Worm (Caenorhabditis elegans) whole organism, L2 larva: ENCODE results near the gene cra-1.

Experiments used
- C34F6.9 ChIP-seq: fragments of 150-350 bp; optimal IDR thresholded peaks from 2 replicates; lab custom pipeline; 2014; ENCODE audit warnings: missing biosample characterization, missing genetic modification characterization
- F13H6.1 ChIP-seq: sonication (generic microtip); optimal IDR thresholded peaks from 2 replicates; lab custom pipeline; 2016; ENCODE audit warnings: missing genetic modification characterization, missing compliant biosample characterization
- R02D3.7 ChIP-seq: fragments of 150-350 bp; optimal IDR thresholded peaks from 2 replicates; lab custom pipeline; 2014; ENCODE audit warnings: missing biosample characterization, missing genetic modification characterization
- ZK546.5 ChIP-seq: sonication (generic microtip); optimal IDR thresholded peaks from 2 replicates; lab custom pipeline; 2017; ENCODE audit warnings: missing biosample characterization, missing genetic modification characterization
- aly-2 ChIP-seq: fragments of 150-350 bp; optimal IDR thresholded peaks from 2 replicates; lab custom pipeline; 2014; ENCODE audit warnings: missing biosample characterization, missing genetic modification characterization
- ama-1 ChIP-seq: fragments of 150-350 bp; optimal IDR thresholded peaks from 2 replicates; lab custom pipeline; 2018; ENCODE audit warnings: inconsistent platforms
- blmp-1 ChIP-seq: sonication (generic microtip); optimal IDR thresholded peaks from 2 replicates; lab custom pipeline; 2017; ENCODE audit warnings: missing genetic modification characterization, mild to moderate bottlenecking, missing compliant biosample characterization, antibody characterized with exemption, moderate library complexity; ENCODE audit not compliant: insufficient read depth
- ceh-16 ChIP-seq: fragments of 150-350 bp; optimal IDR thresholded peaks from 2 replicates; lab custom pipeline; 2014; ENCODE audit warnings: missing biosample characterization, missing genetic modification characterization
- ceh-82 ChIP-seq: fragments of 150-350 bp; optimal IDR thresholded peaks from 2 replicates; lab custom pipeline; 2014; ENCODE audit warnings: missing biosample characterization, missing genetic modification characterization
- crh-2 ChIP-seq: sonication (generic microtip); optimal IDR thresholded peaks from 2 replicates; lab custom pipeline; 2017; ENCODE audit warnings: missing biosample characterization, missing genetic modification characterization
- dmd-4 ChIP-seq: sonication (generic microtip); optimal IDR thresholded peaks from 2 replicates; lab custom pipeline; 2017; ENCODE audit warnings: missing biosample characterization, missing genetic modification characterization
- elt-3 ChIP-seq: sonication (generic microtip); optimal IDR thresholded peaks from 2 replicates; lab custom pipeline; 2017; ENCODE audit warnings: missing biosample characterization, missing genetic modification characterization
- fos-1 ChIP-seq: fragments of 150-350 bp; optimal IDR thresholded peaks from 2 replicates; lab custom pipeline; 2014; ENCODE audit warnings: missing biosample characterization, missing genetic modification characterization
- gmeb-1 ChIP-seq: fragments of 150-350 bp; optimal IDR thresholded peaks from 2 replicates; lab custom pipeline; 2014; ENCODE audit warnings: missing biosample characterization, missing genetic modification characterization
- lin-11 ChIP-seq: fragments of 150-350 bp; sonication (generic microtip); optimal IDR thresholded peaks from 2 replicates; lab custom pipeline; 2014; ENCODE audit warnings: missing biosample characterization, missing genetic modification characterization, inconsistent platforms, mixed read lengths
- lin-13 ChIP-seq: fragments of 150-350 bp; optimal IDR thresholded peaks from 2 replicates; lab custom pipeline; 2014; ENCODE audit warnings: missing biosample characterization, missing genetic modification reagents, missing genetic modification characterization
- lin-39 ChIP-seq: fragments of 150-350 bp; optimal IDR thresholded peaks from 2 replicates; lab custom pipeline; 2014; ENCODE audit warnings: missing biosample characterization, missing genetic modification reagents, missing genetic modification characterization
- lsy-2 ChIP-seq, 2 experiments: fragments of 150-350 bp in 1 of 2; sonication (generic microtip) in 1 of 2; optimal IDR thresholded peaks; 2 replicates each; lab custom pipeline; 2014 to 2017; ENCODE audit warnings: missing biosample characterization in 2 of 2, missing genetic modification characterization in 2 of 2
- mdl-1 ChIP-seq, 2 experiments: fragments of 150-350 bp in 1 of 2; sonication (generic microtip) in 1 of 2; optimal IDR thresholded peaks; 2 replicates each; lab custom pipeline; 2017; ENCODE audit warnings: missing biosample characterization in 2 of 2, missing genetic modification characterization in 2 of 2
- nhr-11 ChIP-seq: fragments of 150-350 bp; optimal IDR thresholded peaks from 2 replicates; lab custom pipeline; 2014; ENCODE audit warnings: missing biosample characterization, missing genetic modification characterization
- nhr-12 ChIP-seq: fragments of 150-350 bp; optimal IDR thresholded peaks from 2 replicates; lab custom pipeline; 2014; ENCODE audit warnings: missing biosample characterization, missing genetic modification characterization
- nhr-129 ChIP-seq: fragments of 150-350 bp; optimal IDR thresholded peaks from 2 replicates; lab custom pipeline; 2014; ENCODE audit warnings: missing biosample characterization, missing genetic modification characterization
- nhr-21 ChIP-seq: fragments of 150-350 bp; optimal IDR thresholded peaks from 2 replicates; lab custom pipeline; 2014; ENCODE audit warnings: missing biosample characterization, missing genetic modification characterization
- nhr-237 ChIP-seq: fragments of 150-350 bp; optimal IDR thresholded peaks from 2 replicates; lab custom pipeline; 2014; ENCODE audit warnings: missing biosample characterization, missing genetic modification characterization
- nhr-25 ChIP-seq: fragments of 150-350 bp; sonication (generic microtip); optimal IDR thresholded peaks from 3 replicates; lab custom pipeline; 2014; ENCODE audit warnings: missing biosample characterization, missing genetic modification characterization
- nhr-6 ChIP-seq: fragments of 150-350 bp; optimal IDR thresholded peaks from 2 replicates; lab custom pipeline; 2014; ENCODE audit warnings: missing biosample characterization, missing genetic modification characterization
- nhr-77 ChIP-seq: fragments of 150-350 bp; optimal IDR thresholded peaks from 2 replicates; lab custom pipeline; 2014; ENCODE audit warnings: missing biosample characterization, missing genetic modification characterization
- peb-1 ChIP-seq: fragments of 150-350 bp; optimal IDR thresholded peaks from 2 replicates; lab custom pipeline; 2014; ENCODE audit warnings: missing biosample characterization, missing genetic modification characterization
- sem-4 ChIP-seq: fragments of 150-350 bp; optimal IDR thresholded peaks from 2 replicates; lab custom pipeline; 2014; ENCODE audit warnings: missing biosample characterization, missing genetic modification reagents, missing genetic modification characterization
- skn-1 ChIP-seq: sonication (generic microtip); optimal IDR thresholded peaks from 2 replicates; lab custom pipeline; 2017; ENCODE audit warnings: missing biosample characterization, missing genetic modification characterization
- sma-3 ChIP-seq: sonication (generic microtip); optimal IDR thresholded peaks from 2 replicates; lab custom pipeline; 2016; ENCODE audit warnings: missing genetic modification reagents, missing genetic modification characterization, missing compliant biosample characterization
- sma-9 ChIP-seq, 2 experiments: fragments of 150-350 bp in 1 of 2; sonication (generic microtip) in 1 of 2; optimal IDR thresholded peaks; 2 replicates each; lab custom pipeline; 2014 to 2016; ENCODE audit warnings: missing genetic modification characterization in 2 of 2, mild to moderate bottlenecking in 1 of 2, missing biosample characterization in 1 of 2, missing compliant biosample characterization in 1 of 2, missing genetic modification reagents in 1 of 2, moderate library complexity in 1 of 2
- snpc-4 ChIP-seq: fragments of 150-350 bp; optimal IDR thresholded peaks from 2 replicates; lab custom pipeline; 2014; ENCODE audit warnings: missing biosample characterization, missing genetic modification characterization
- unc-39 ChIP-seq: fragments of 150-350 bp; optimal IDR thresholded peaks from 2 replicates; lab custom pipeline; 2014; ENCODE audit warnings: missing biosample characterization, missing genetic modification characterization
- unc-55 ChIP-seq: fragments of 150-350 bp; sonication (generic microtip); optimal IDR thresholded peaks from 3 replicates; lab custom pipeline; 2014; ENCODE audit warnings: missing biosample characterization, missing genetic modification reagents, missing genetic modification characterization
- unc-62 ChIP-seq: fragments of 150-350 bp; optimal IDR thresholded peaks from 2 replicates; lab custom pipeline; 2014; ENCODE audit warnings: missing biosample characterization, missing genetic modification reagents, missing genetic modification characterization
- zag-1 ChIP-seq: fragments of 150-350 bp; optimal IDR thresholded peaks from 2 replicates; lab custom pipeline; 2014; ENCODE audit warnings: missing biosample characterization, missing genetic modification characterization
- ztf-11 ChIP-seq: sonication (generic microtip); optimal IDR thresholded peaks from 2 replicates; lab custom pipeline; 2017; ENCODE audit warnings: missing biosample characterization, missing genetic modification characterization
- ztf-4 ChIP-seq: fragments of 150-350 bp; optimal IDR thresholded peaks from 2 replicates; lab custom pipeline; 2014; ENCODE audit warnings: missing biosample characterization, missing genetic modification characterization

cra-1 gene

DNA sequence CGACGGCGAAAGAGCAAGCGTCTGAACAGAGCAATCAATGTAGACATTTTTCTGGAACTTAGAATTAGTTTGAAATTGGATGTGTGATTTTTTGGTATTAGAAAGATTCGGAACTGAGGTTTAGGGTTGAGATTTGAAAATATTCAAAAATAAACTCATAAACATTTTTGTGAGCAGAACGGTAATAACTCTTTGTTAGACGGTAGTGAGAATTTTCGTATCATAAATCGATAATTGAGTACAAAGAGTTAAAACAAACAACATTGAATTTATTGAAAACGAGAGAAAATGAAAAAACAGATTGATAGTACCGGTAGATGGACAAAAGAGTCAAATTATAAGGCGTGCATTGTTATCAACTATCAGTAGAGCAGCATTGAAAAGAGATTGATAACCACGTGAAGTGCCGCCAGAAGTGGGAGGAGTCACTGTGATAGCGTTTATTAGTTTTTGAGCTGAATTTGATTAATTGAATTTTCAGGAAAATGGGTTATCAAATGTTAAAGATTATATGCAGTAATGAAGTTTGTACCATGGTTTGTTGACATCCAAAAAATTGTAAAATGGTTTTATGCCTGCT is 49.8 kb downstream of the cra-1 start, which contains the start of gene F28F5.6:
F28F5.6 (minus strand) TSS at position 51 of the 580 bp plus-strand sequence.
- TF ChIP-seq unc-62 (GFP tag; lab: Kevin White, UChicago) (no peak), ceh-16 (tag; lab: Kevin White, UChicago) (no peak), ztf-4 (no peak), nhr-12 (tag; lab: Kevin White, UChicago) (no peak), gmeb-1 (tag; lab: Kevin White, UChicago) (peak; percentile 10), sma-9 (GFP tag; optimal IDR thresholded peaks at IDR 0.05; lab: Kevin White, UChicago) (peak; percentile 59), sma-9 (tag; optimal IDR thresholded peaks at IDR 0.05; lab: Kevin White, UChicago) (no peak), sem-4 (no peak), skn-1 (tag; lab: Kevin White, UChicago) (no peak), aly-2 (no peak), F13H6.1 (tag; lab: Kevin White, UChicago) (peak; percentile 21), C34F6.9 (tag; lab: Kevin White, UChicago) (no peak), ceh-82 (tag; lab: Kevin White, UChicago) (no peak), zag-1 (tag; lab: Kevin White, UChicago) (no peak), lin-13 (GFP tag; lab: Kevin White, UChicago) (no peak), fos-1 (tag; lab: Kevin White, UChicago) (peak; percentile 84)

DNA sequence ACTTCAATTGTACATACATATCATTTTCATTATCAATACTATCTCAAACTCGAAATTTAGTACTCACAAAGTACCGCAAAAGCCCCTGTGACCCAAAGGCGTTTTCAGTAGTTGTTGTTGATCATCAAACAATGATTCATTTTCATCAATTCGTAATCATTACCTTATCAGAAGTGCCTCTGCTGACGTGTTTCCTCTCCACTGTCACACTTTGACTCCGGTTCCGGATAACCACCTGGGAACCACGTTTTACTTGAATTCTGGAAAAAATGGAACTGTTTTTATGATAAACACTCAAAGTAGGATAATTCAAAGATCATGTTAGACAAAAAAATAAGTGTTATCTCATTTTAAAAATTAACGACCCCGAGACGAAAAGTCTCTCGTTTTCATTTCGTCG is 51.2 kb downstream of the cra-1 start:
- no peak for TF ChIP-seq dmd-4 (tag; lab: Kevin White, UChicago)
- TF ChIP-seq nhr-11: no peak
- TF ChIP-seq sem-4: no peak
- no peak for TF ChIP-seq lin-39 (tag; lab: Kevin White, UChicago)
- no peak for TF ChIP-seq nhr-77 (tag; lab: Kevin White, UChicago)
- TF ChIP-seq nhr-6: no peak
- no peak for TF ChIP-seq ztf-11 (tag; lab: Kevin White, UChicago)
- TF ChIP-seq blmp-1 (tag; lab: Kevin White, UChicago): no peak
- TF ChIP-seq ZK546.5: no peak
- no peak for TF ChIP-seq nhr-21
- TF ChIP-seq unc-62 (GFP tag; lab: Kevin White, UChicago): no peak
- TF ChIP-seq sma-9 (GFP tag; optimal IDR thresholded peaks at IDR 0.05; lab: Kevin White, UChicago): no peak
- no peak for TF ChIP-seq sma-9 (tag; optimal IDR thresholded peaks at IDR 0.05; lab: Kevin White, UChicago)
- no peak for TF ChIP-seq nhr-25 (tag; lab: Kevin White, UChicago)
- no peak for TF ChIP-seq R02D3.7 (tag; lab: Kevin White, UChicago)
- TF ChIP-seq mdl-1 (tag; optimal IDR thresholded peaks at IDR 0.05; lab: Kevin White, UChicago): no peak
- TF ChIP-seq ceh-82 (tag; lab: Kevin White, UChicago): no peak
- TF ChIP-seq nhr-237: no peak
- no peak for TF ChIP-seq elt-3 (tag; lab: Kevin White, UChicago)
- TF ChIP-seq aly-2: no peak
- TF ChIP-seq nhr-12 (tag; lab: Kevin White, UChicago): no peak
- TF ChIP-seq fos-1 (tag; lab: Kevin White, UChicago): peak; percentile 47
- TF ChIP-seq F13H6.1 (tag; lab: Kevin White, UChicago): peak; percentile 14
- TF ChIP-seq crh-2 (tag; lab: Kevin White, UChicago): peak; percentile 17
- no peak for TF ChIP-seq nhr-129 (tag; lab: Kevin White, UChicago)
- TF ChIP-seq snpc-4: no peak
- TF ChIP-seq, all 48 proteins: peak for 3

DNA sequence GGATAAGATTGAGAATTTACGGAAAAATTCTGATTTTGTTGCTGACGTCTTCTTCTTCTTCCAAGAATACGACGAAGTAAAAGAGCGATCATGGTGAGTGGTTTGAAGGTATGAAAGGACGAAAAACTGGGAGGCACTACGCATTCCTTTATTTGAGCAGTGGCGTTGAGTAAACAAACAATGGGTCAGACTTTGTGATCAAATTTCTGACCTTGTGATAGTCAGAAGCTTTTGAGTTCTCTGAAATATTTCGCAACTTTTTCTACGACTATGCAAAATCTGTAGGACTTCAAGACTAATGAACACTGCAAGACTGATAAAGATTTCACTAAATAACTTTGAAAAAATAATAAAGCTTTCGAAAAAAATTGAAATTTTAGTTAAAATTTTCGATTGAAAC is 52.3 kb downstream of the cra-1 start, which contains the start of gene F28F5.4:
F28F5.4 (minus strand) TSS at position 104 of the 400 bp plus-strand sequence.
- peak; percentile 17 for TF ChIP-seq F13H6.1 (tag; lab: Kevin White, UChicago)
- TF ChIP-seq ceh-82 (tag; lab: Kevin White, UChicago): no peak
- no peak for TF ChIP-seq unc-55 (GFP tag; lab: Kevin White, UChicago)
- no peak for TF ChIP-seq sma-3
- TF ChIP-seq nhr-25 (tag; lab: Kevin White, UChicago): no peak
- TF ChIP-seq ama-1 (lab: Kevin White, UChicago): no peak
- TF ChIP-seq lin-11 (tag; lab: Kevin White, UChicago): no peak
- TF ChIP-seq fos-1 (tag; lab: Kevin White, UChicago): no peak
- TF ChIP-seq elt-3 (tag; lab: Kevin White, UChicago): no peak
- TF ChIP-seq nhr-129 (tag; lab: Kevin White, UChicago): peak; percentile 33
- no peak for TF ChIP-seq skn-1 (tag; lab: Kevin White, UChicago)
- TF ChIP-seq lsy-2 (tag; optimal IDR thresholded peaks at IDR 0.05; lab: Kevin White, UChicago): no peak
- TF ChIP-seq nhr-21: no peak
- TF ChIP-seq crh-2 (tag; lab: Kevin White, UChicago): no peak
- TF ChIP-seq peb-1 (tag; lab: Kevin White, UChicago): no peak
- TF ChIP-seq unc-39 (tag; lab: Kevin White, UChicago): no peak
